Worm (Caenorhabditis elegans): ENCODE results near the gene immp-2.

- TF ChIP-seq hlh-26 (GFP tag; conservative IDR thresholded peaks at IDR 0.05) (no peak), lin-26 (GFP tag; IDR thresholded peaks at IDR 0.05) (no peak), aptf-3 (GFP tag; IDR thresholded peaks at IDR 0.05) (no peak), B0019.2 (GFP tag; conservative IDR thresholded peaks at IDR 0.05) (no peak), rec-8 (tag; optimal IDR thresholded peaks at IDR 0.05) (no peak), unc-62 (GFP tag; optimal IDR thresholded peaks at IDR 0.05) (no peak), dpl-1 (GFP tag; optimal IDR thresholded peaks at IDR 0.05) (no peak), lsy-27 (tag; optimal IDR thresholded peaks at IDR 0.05; ENCODE audit: borderline replicate concordance, insufficient read depth) (no peak), ama-1 (optimal IDR thresholded peaks at IDR 0.05) (no peak), ama-1 (GFP tag; optimal IDR thresholded peaks at IDR 0.05) (no peak)
Observed at ce11 chrIV:1035108-1035507, 29.4 kb upstream of the immp-2 start.
